Worm (Caenorhabditis elegans): ENCODE results near the gene W02B3.3.

- TF ChIP-seq pes-1 (GFP tag; IDR thresholded peaks at IDR 0.05) (peak; percentile 65), tra-4 (tag; optimal IDR thresholded peaks at IDR 0.05) (no peak), hmg-4 (GFP tag; optimal IDR thresholded peaks at IDR 0.05) (peak; percentile 11), hnd-1 (tag; optimal IDR thresholded peaks at IDR 0.05) (no peak), ama-1 (optimal IDR thresholded peaks at IDR 0.05) (no peak), tbx-11 (GFP tag; IDR thresholded peaks at IDR 0.05) (no peak), scrt-1 (GFP tag; IDR thresholded peaks at IDR 0.05) (peak; percentile 63; the same call in 1 of the 2 replicates)
These were observed 30.6 kb upstream of the W02B3.3 start for ce11 chrIII:698814-699213.
